In the genomic region with DNA sequence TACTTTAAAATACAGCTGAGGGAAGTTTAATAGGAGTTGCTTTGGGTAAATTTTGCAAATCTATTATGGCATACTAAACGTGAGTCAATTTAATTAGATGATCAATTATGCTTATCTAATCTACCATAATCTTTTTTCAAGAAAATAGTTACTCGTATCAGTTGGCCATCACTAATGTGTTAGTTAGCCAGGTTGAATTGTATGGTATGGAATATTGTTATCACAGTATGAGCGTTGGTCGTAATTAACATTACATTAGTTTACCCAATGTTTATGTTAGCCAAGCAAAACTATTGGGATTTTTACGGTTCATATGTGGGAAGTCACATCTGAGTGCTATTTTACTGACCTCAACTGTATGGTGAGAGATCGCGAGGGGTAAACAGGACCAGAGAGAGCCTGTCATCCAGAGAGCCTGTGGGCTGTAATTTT, we compare ENCODE assay signal across 2 fruit fly cellular contexts.
TF ChIP-seq lines count a peak whose summit lies in the region.

No protein-coding gene starts in this region.

TF ChIP-seq in whole organism, embryonic, 481 proteins besides CTCF, POLR2A, EP300 and RAD21 (continued from another document and continues in another):
- TF ChIP-seq ems (GFP tag; optimal IDR thresholded peaks at IDR 0.05; lab: Kevin White, UChicago) (peak; percentile 60), zen2 (GFP tag; IDR thresholded peaks at IDR 0.05; lab: Robert Waterston, UW; ENCODE audit: partially characterized antibody) (no peak), slp2 (GFP tag; optimal IDR thresholded peaks at IDR 0.05; lab: Kevin White, UChicago) (peak; percentile 50), CG14667 (GFP tag; IDR thresholded peaks at IDR 0.05; lab: Robert Waterston, UW) (no peak), Sox102F (GFP tag; optimal IDR thresholded peaks at IDR 0.05; lab: Kevin White, UChicago) (peak; percentile 44), D19A (tag; optimal IDR thresholded peaks at IDR 0.05; lab: Kevin White, UChicago) (peak; percentile 74), pnt (GFP tag; optimal IDR thresholded peaks at IDR 0.05; lab: Kevin White, UChicago) (peak; percentile 72), Taf1 (GFP tag; IDR thresholded peaks at IDR 0.05; lab: Robert Waterston, UW) (0 out of 2 replicates have a peak, but pooled peaks have one; percentile 12), CG17359 (tag; optimal IDR thresholded peaks at IDR 0.05; lab: Kevin White, UChicago) (peak; percentile 33), emc (GFP tag; optimal IDR thresholded peaks at IDR 0.05; lab: Kevin White, UChicago) (no peak), eve (GFP tag; optimal IDR thresholded peaks at IDR 0.05; lab: Kevin White, UChicago) (peak in 1 of 2 experiments; percentile 97), CG8924 (tag; optimal IDR thresholded peaks at IDR 0.05; lab: Kevin White, UChicago) (peak; percentile 89), vvl (GFP tag; IDR thresholded peaks at IDR 0.05; lab: Robert Waterston, UW) (peak; percentile 63), CG8359 (GFP tag; optimal IDR thresholded peaks at IDR 0.05; lab: Kevin White, UChicago; ENCODE audit: borderline replicate concordance) (peak; percentile 68), CG1602 (GFP tag; optimal IDR thresholded peaks at IDR 0.05; lab: Kevin White, UChicago) (peak; percentile 74), CG11696 (GFP tag; IDR thresholded peaks at IDR 0.05; lab: Robert Waterston, UW) (peak; percentile 96), Nf-YA (GFP tag; IDR thresholded peaks at IDR 0.05; lab: Robert Waterston, UW) (no peak), chm (GFP tag; IDR thresholded peaks at IDR 0.05; lab: Robert Waterston, UW) (peak; percentile 56), nom (GFP tag; optimal IDR thresholded peaks at IDR 0.05; lab: Kevin White, UChicago) (peak; percentile 30), GATAe (GFP tag; conservative IDR thresholded peaks at IDR 0.05; lab: Robert Waterston, UW) (peak; percentile 75), CG7839 (tag; optimal IDR thresholded peaks at IDR 0.05; lab: Kevin White, UChicago) (peak; percentile 78), CG8290 (GFP tag; optimal IDR thresholded peaks at IDR 0.05; lab: Kevin White, UChicago) (peak; percentile 83), CG8290 (tag; optimal IDR thresholded peaks at IDR 0.05; lab: Kevin White, UChicago) (peak in 1 of 2 experiments; percentile 81), CG5953 (GFP tag; IDR thresholded peaks at IDR 0.05; lab: Robert Waterston, UW) (no peak), esg (GFP tag; conservative IDR thresholded peaks at IDR 0.05; lab: Robert Waterston, UW) (no peak), CG13424 (tag; optimal IDR thresholded peaks at IDR 0.05; lab: Kevin White, UChicago) (peak; percentile 64), dm (GFP tag; optimal IDR thresholded peaks at IDR 0.05; lab: Kevin White, UChicago) (peak; percentile 54), CG11695 (GFP tag; IDR thresholded peaks at IDR 0.05; lab: Robert Waterston, UW) (peak; percentile 62; the same call in 2 of the 3 replicates), btn (GFP tag; optimal IDR thresholded peaks at IDR 0.05; lab: Kevin White, UChicago) (peak; percentile 33), Hr51 (GFP tag; optimal IDR thresholded peaks at IDR 0.05; lab: Kevin White, UChicago) (peak in 1 of 2 experiments; percentile 71), CG7372 (GFP tag; IDR thresholded peaks at IDR 0.05; lab: Robert Waterston, UW) (no peak), fd3F (GFP tag; optimal IDR thresholded peaks at IDR 0.05; lab: Kevin White, UChicago) (no peak), CG14014 (GFP tag; IDR thresholded peaks at IDR 0.05; lab: Robert Waterston, UW) (no peak), CG10979 (tag; optimal IDR thresholded peaks at IDR 0.05; lab: Kevin White, UChicago) (peak; percentile 92), gsb-n (tag; optimal IDR thresholded peaks at IDR 0.05; lab: Kevin White, UChicago) (peak; percentile 79), Asciz (GFP tag; optimal IDR thresholded peaks at IDR 0.05; lab: Kevin White, UChicago) (peak; percentile 44), gro (GFP tag; optimal IDR thresholded peaks at IDR 0.05; lab: Kevin White, UChicago) (peak; percentile 35), Hmx (GFP tag; optimal IDR thresholded peaks at IDR 0.05; lab: Kevin White, UChicago) (no peak), CG31441 (GFP tag; IDR thresholded peaks at IDR 0.05; lab: Robert Waterston, UW) (peak; percentile 81), kay (GFP tag; optimal IDR thresholded peaks at IDR 0.05; lab: Kevin White, UChicago) (peak; percentile 41), Kr (GFP tag; optimal IDR thresholded peaks at IDR 0.05; lab: Kevin White, UChicago) (no peak), CG1024 (GFP tag; IDR thresholded peaks at IDR 0.05; lab: Robert Waterston, UW) (0 out of 2 replicates have a peak, but pooled peaks have one; percentile 2), ATbp (GFP tag; optimal IDR thresholded peaks at IDR 0.05; lab: Kevin White, UChicago) (no peak), CG10147 (GFP tag; optimal IDR thresholded peaks at IDR 0.05; lab: Kevin White, UChicago) (peak; percentile 55), dysf (GFP tag; IDR thresholded peaks at IDR 0.05; lab: Robert Waterston, UW) (peak; percentile 55; the same call in 2 of the 3 replicates), pita (GFP tag; optimal IDR thresholded peaks at IDR 0.05; lab: Kevin White, UChicago) (no peak), Ssrp (tag; optimal IDR thresholded peaks at IDR 0.05; lab: Kevin White, UChicago) (peak; percentile 70), sna (GFP tag; IDR thresholded peaks at IDR 0.05; lab: Robert Waterston, UW; ENCODE audit: partially characterized antibody) (no peak), Ada2b (GFP tag; IDR thresholded peaks at IDR 0.05; lab: Robert Waterston, UW) (peak; percentile 42), da (GFP tag; optimal IDR thresholded peaks at IDR 0.05; lab: Kevin White, UChicago) (peak; percentile 25), kni (GFP tag; optimal IDR thresholded peaks at IDR 0.05; lab: Kevin White, UChicago) (peak; percentile 11), D19B (GFP tag; optimal IDR thresholded peaks at IDR 0.05; lab: Kevin White, UChicago) (no peak), NC2α (GFP tag; optimal IDR thresholded peaks at IDR 0.05; lab: Kevin White, UChicago) (peak; percentile 65), pfk (GFP tag; optimal IDR thresholded peaks at IDR 0.05; lab: Kevin White, UChicago) (no peak), Scr (GFP tag; IDR thresholded peaks at IDR 0.05; lab: Robert Waterston, UW; ENCODE audit: partially characterized antibody) (0 out of 2 replicates have a peak, but pooled peaks have one; percentile 7), Gug (GFP tag; IDR thresholded peaks at IDR 0.05; lab: Robert Waterston, UW) (peak; percentile 44; the same call in 2 of the 4 replicates), inv (GFP tag; IDR thresholded peaks at IDR 0.05; lab: Robert Waterston, UW; ENCODE audit: partially characterized antibody) (no peak), CG11398 (GFP tag; optimal IDR thresholded peaks at IDR 0.05; lab: Kevin White, UChicago) (peak; percentile 68), gfzf (GFP tag; optimal IDR thresholded peaks at IDR 0.05; lab: Kevin White, UChicago) (no peak), ac (GFP tag; optimal IDR thresholded peaks at IDR 0.05; lab: Kevin White, UChicago) (peak; percentile 92), CG13775 (GFP tag; optimal IDR thresholded peaks at IDR 0.05; lab: Kevin White, UChicago) (peak; percentile 88)

TF ChIP-seq in whole organism, prepupa, 60 proteins besides CTCF, POLR2A, EP300 and RAD21 (continued from another document):
- TF ChIP-seq CG3032 (tag; optimal IDR thresholded peaks at IDR 0.05; lab: Kevin White, UChicago) (peak; percentile 67), Sox102F (GFP tag; optimal IDR thresholded peaks at IDR 0.05; lab: Kevin White, UChicago) (peak; percentile 84), CG31627 (GFP tag; optimal IDR thresholded peaks at IDR 0.05; lab: Kevin White, UChicago) (peak; percentile 87), CG10631 (GFP tag; optimal IDR thresholded peaks at IDR 0.05; lab: Kevin White, UChicago) (peak; percentile 60), CG4318 (GFP tag; optimal IDR thresholded peaks at IDR 0.05; lab: Kevin White, UChicago) (no peak), vri (GFP tag; optimal IDR thresholded peaks at IDR 0.05; lab: Kevin White, UChicago) (peak; percentile 49), fd59A (GFP tag; optimal IDR thresholded peaks at IDR 0.05; lab: Kevin White, UChicago) (peak; percentile 58), Eip93F (GFP tag; optimal IDR thresholded peaks at IDR 0.05; lab: Kevin White, UChicago) (no peak), ss (GFP tag; optimal IDR thresholded peaks at IDR 0.05; lab: Kevin White, UChicago) (peak; percentile 59 to 75), CG8319 (GFP tag; optimal IDR thresholded peaks at IDR 0.05; lab: Kevin White, UChicago) (peak; percentile 40), acj6 (GFP tag; optimal IDR thresholded peaks at IDR 0.05; lab: Kevin White, UChicago) (peak; percentile 61), esn (GFP tag; optimal IDR thresholded peaks at IDR 0.05; lab: Kevin White, UChicago) (peak; percentile 88), lz (GFP tag; optimal IDR thresholded peaks at IDR 0.05; lab: Kevin White, UChicago) (peak; percentile 85), Eip78C (GFP tag; lab: Kevin White, UChicago) (peak; percentile 92), CG7368 (GFP tag; optimal IDR thresholded peaks at IDR 0.05; lab: Kevin White, UChicago) (peak; percentile 37), Ets21C (GFP tag; optimal IDR thresholded peaks at IDR 0.05; lab: Kevin White, UChicago) (peak; percentile 78), Eip75B (GFP tag; optimal IDR thresholded peaks at IDR 0.05; lab: Kevin White, UChicago) (peak; percentile 78), dsx (GFP tag; optimal IDR thresholded peaks at IDR 0.05; lab: Kevin White, UChicago; ENCODE audit: poor library complexity, severe bottlenecking) (peak; percentile 58), fd85E (GFP tag; optimal IDR thresholded peaks at IDR 0.05; lab: Kevin White, UChicago) (peak; percentile 11), CG11294 (GFP tag; IDR thresholded peaks at IDR 0.05; lab: Robert Waterston, UW) (no peak), Sox15 (GFP tag; optimal IDR thresholded peaks at IDR 0.05; lab: Kevin White, UChicago) (peak; percentile 51), svp (GFP tag; lab: Kevin White, UChicago) (peak; percentile 95), CG3919 (GFP tag; optimal IDR thresholded peaks at IDR 0.05; lab: Kevin White, UChicago) (no peak), Lpt (GFP tag; optimal IDR thresholded peaks at IDR 0.05; lab: Kevin White, UChicago) (no peak), dac (GFP tag; optimal IDR thresholded peaks at IDR 0.05; lab: Kevin White, UChicago) (no peak), pdm3 (GFP tag; optimal IDR thresholded peaks at IDR 0.05; lab: Kevin White, UChicago) (peak; percentile 52), Blimp-1 (GFP tag; optimal IDR thresholded peaks at IDR 0.05; lab: Kevin White, UChicago) (peak; percentile 59), CG6808 (GFP tag; optimal IDR thresholded peaks at IDR 0.05; lab: Kevin White, UChicago) (peak; percentile 77)
